Worm (Caenorhabditis elegans) whole organism, L1 larva: ENCODE results near the gene F41E6.7.

Source experiments
- aly-2 ChIP-seq: fragments of 150-350 bp; optimal IDR thresholded peaks from 2 replicates; lab custom pipeline; 2014; ENCODE audit warnings: missing biosample characterization, missing genetic modification characterization
- blmp-1 ChIP-seq: fragments of 150-350 bp; optimal IDR thresholded peaks from 2 replicates; lab custom pipeline; 2014; ENCODE audit warnings: missing biosample characterization, missing genetic modification characterization
- ceh-82 ChIP-seq, 3 experiments: fragments of 150-350 bp in 1 of 3; sonication (generic microtip) in 2 of 3; optimal IDR thresholded peaks; 2 replicates each; lab custom pipeline; 2014 to 2017; ENCODE audit warnings: missing biosample characterization in 3 of 3, missing genetic modification characterization in 3 of 3
- ceh-88 ChIP-seq: fragments of 200-800 bp; sonication (Bioruptor generic); IDR thresholded peaks from 2 replicates; pipeline ENCODE4 v1.3.6; 2022; ENCODE audit warnings: missing genetic modification characterization, missing compliant biosample characterization
- ces-1 ChIP-seq: fragments of 150-350 bp; optimal IDR thresholded peaks from 2 replicates; lab custom pipeline; 2014; ENCODE audit warnings: missing biosample characterization, missing genetic modification reagents, missing genetic modification characterization
- efl-1 ChIP-seq, 4 experiments: fragments of 150-350 bp; optimal IDR thresholded peaks in 3 of 4; peaks in 1 of 4; 1 replicate in 1 of 4; 2 replicates in 3 of 4; lab custom pipeline; 2014; ENCODE audit warnings: missing biosample characterization in 2 of 4, missing genetic modification characterization in 2 of 4, missing genetic modification reagents in 2 of 4
- elt-2 ChIP-seq: sonication (generic microtip); optimal IDR thresholded peaks from 2 replicates; lab custom pipeline; 2016; ENCODE audit warnings: missing genetic modification characterization, mild to moderate bottlenecking, inconsistent platforms, missing compliant biosample characterization, missing genetic modification reagents
- elt-3 ChIP-seq, 6 experiments: fragments of 150-350 bp in 1 of 6; sonication (generic microtip); optimal IDR thresholded peaks; 2 replicates each; lab custom pipeline; 2017 to 2018; ENCODE audit warnings: missing biosample characterization in 6 of 6, missing genetic modification characterization in 6 of 6, inconsistent platforms in 1 of 6
- ets-5 ChIP-seq: fragments of 200-800 bp; sonication (Bioruptor generic); IDR thresholded peaks from 2 replicates; pipeline ENCODE4 v1.3.6; 2022; ENCODE audit warnings: missing genetic modification characterization, missing compliant biosample characterization
- fkh-10 ChIP-seq: sonication (generic microtip); optimal IDR thresholded peaks from 2 replicates; lab custom pipeline; 2017; ENCODE audit warnings: missing biosample characterization, missing genetic modification reagents, missing genetic modification characterization
- fkh-4 ChIP-seq: sonication (generic microtip); optimal IDR thresholded peaks from 2 replicates; lab custom pipeline; 2016; ENCODE audit warnings: missing compliant biosample characterization, missing genetic modification characterization, borderline replicate concordance
- fos-1 ChIP-seq: fragments of 150-350 bp; optimal IDR thresholded peaks from 2 replicates; lab custom pipeline; 2014; ENCODE audit warnings: missing biosample characterization, missing genetic modification characterization
- hlh-17 ChIP-seq: fragments of 200-800 bp; sonication (Bioruptor generic); optimal IDR thresholded peaks from 2 replicates; lab custom pipeline; 2018; ENCODE audit warnings: missing genetic modification characterization, mild to moderate bottlenecking, missing compliant biosample characterization, moderate library complexity, borderline replicate concordance
- isw-1 ChIP-seq: fragments of 200-800 bp; sonication (Bioruptor generic); IDR thresholded peaks from 2 replicates; pipeline ENCODE4 v1.3.6; 2022; ENCODE audit warnings: missing genetic modification characterization, missing compliant biosample characterization
- jun-1 ChIP-seq: fragments of 150-350 bp; optimal IDR thresholded peaks from 2 replicates; lab custom pipeline; 2014; ENCODE audit warnings: missing biosample characterization, missing genetic modification reagents, missing genetic modification characterization
- lin-14 ChIP-seq: fragments of 200-800 bp; sonication (Bioruptor generic); optimal IDR thresholded peaks from 2 replicates; lab custom pipeline; 2018; ENCODE audit warnings: mild to moderate bottlenecking, missing genetic modification characterization, moderate library complexity, missing compliant biosample characterization
- lin-15B ChIP-seq: fragments of 150-350 bp; sonication (generic microtip); optimal IDR thresholded peaks from 3 replicates; lab custom pipeline; 2014; ENCODE audit warnings: missing biosample characterization, missing genetic modification characterization
- lin-35 ChIP-seq, 2 experiments: fragments of 150-350 bp; optimal IDR thresholded peaks; 2 replicates each; lab custom pipeline; 2014; ENCODE audit warnings: missing biosample characterization in 2 of 2, missing genetic modification characterization in 2 of 2, missing genetic modification reagents in 2 of 2
- mdl-1 ChIP-seq, 2 experiments: fragments of 150-350 bp; optimal IDR thresholded peaks; 2 replicates each; lab custom pipeline; 2014 to 2017; ENCODE audit warnings: missing biosample characterization in 2 of 2, missing genetic modification characterization in 2 of 2, inconsistent platforms in 1 of 2
- mef-2 ChIP-seq: fragments of 150-350 bp; optimal IDR thresholded peaks from 2 replicates; lab custom pipeline; 2014; ENCODE audit warnings: missing biosample characterization, missing genetic modification characterization
- nhr-12 ChIP-seq: sonication (generic microtip); optimal IDR thresholded peaks from 2 replicates; lab custom pipeline; 2017; ENCODE audit warnings: missing biosample characterization, missing genetic modification characterization
- nhr-28 ChIP-seq: fragments of 150-350 bp; optimal IDR thresholded peaks from 2 replicates; lab custom pipeline; 2014; ENCODE audit warnings: missing biosample characterization, missing genetic modification characterization
- nhr-71 ChIP-seq: sonication (generic microtip); optimal IDR thresholded peaks from 2 replicates; lab custom pipeline; 2016; ENCODE audit warnings: mild to moderate bottlenecking, missing genetic modification characterization, moderate library complexity, missing compliant biosample characterization
- nhr-77 ChIP-seq: fragments of 150-350 bp; optimal IDR thresholded peaks from 2 replicates; lab custom pipeline; 2014; ENCODE audit warnings: missing biosample characterization, missing genetic modification characterization
- nhr-84 ChIP-seq: sonication (generic microtip); optimal IDR thresholded peaks from 2 replicates; lab custom pipeline; 2017; ENCODE audit warnings: missing biosample characterization, missing genetic modification characterization
- nhr-85 ChIP-seq: sonication (generic microtip); peaks from one replicate; lab custom pipeline; 2016; ENCODE audit warnings: missing genetic modification characterization, inconsistent platforms, missing compliant biosample characterization
- nhr-90 ChIP-seq: sonication (generic microtip); optimal IDR thresholded peaks from 2 replicates; lab custom pipeline; 2016; ENCODE audit warnings: mild to moderate bottlenecking, missing genetic modification characterization, missing compliant biosample characterization; ENCODE audit not compliant: poor library complexity
- pqm-1 ChIP-seq: sonication (generic microtip); optimal IDR thresholded peaks from 3 replicates; lab custom pipeline; 2017; ENCODE audit warnings: missing biosample characterization, missing genetic modification characterization
- tbx-2 ChIP-seq: sonication (generic microtip); optimal IDR thresholded peaks from 2 replicates; lab custom pipeline; 2016; ENCODE audit warnings: missing genetic modification characterization, missing compliant biosample characterization
- unc-30 ChIP-seq: sonication (generic microtip); optimal IDR thresholded peaks from 2 replicates; lab custom pipeline; 2017; ENCODE audit warnings: missing biosample characterization, missing genetic modification characterization
- vab-15 ChIP-seq: sonication (generic microtip); optimal IDR thresholded peaks from 2 replicates; lab custom pipeline; 2017; ENCODE audit warnings: missing genotype, mild to moderate bottlenecking, missing genetic modification characterization, missing compliant biosample characterization
- xbp-1 ChIP-seq: sonication (generic microtip); optimal IDR thresholded peaks from 2 replicates; lab custom pipeline; 2016; ENCODE audit warnings: missing genetic modification characterization, missing compliant biosample characterization
- zag-1 ChIP-seq: fragments of 150-350 bp; optimal IDR thresholded peaks from 2 replicates; lab custom pipeline; 2014; ENCODE audit warnings: missing biosample characterization, missing genetic modification characterization
- ztf-11 ChIP-seq, 2 experiments: sonication (generic microtip); optimal IDR thresholded peaks; 2 replicates each; lab custom pipeline; 2016 to 2017; ENCODE audit warnings: missing genetic modification characterization in 2 of 2, missing biosample characterization in 1 of 2, missing compliant biosample characterization in 1 of 2
- ztf-4 ChIP-seq: fragments of 150-350 bp; optimal IDR thresholded peaks from 2 replicates; lab custom pipeline; 2014; ENCODE audit warnings: missing biosample characterization, missing genetic modification characterization

The F41E6.7 gene

DNA sequence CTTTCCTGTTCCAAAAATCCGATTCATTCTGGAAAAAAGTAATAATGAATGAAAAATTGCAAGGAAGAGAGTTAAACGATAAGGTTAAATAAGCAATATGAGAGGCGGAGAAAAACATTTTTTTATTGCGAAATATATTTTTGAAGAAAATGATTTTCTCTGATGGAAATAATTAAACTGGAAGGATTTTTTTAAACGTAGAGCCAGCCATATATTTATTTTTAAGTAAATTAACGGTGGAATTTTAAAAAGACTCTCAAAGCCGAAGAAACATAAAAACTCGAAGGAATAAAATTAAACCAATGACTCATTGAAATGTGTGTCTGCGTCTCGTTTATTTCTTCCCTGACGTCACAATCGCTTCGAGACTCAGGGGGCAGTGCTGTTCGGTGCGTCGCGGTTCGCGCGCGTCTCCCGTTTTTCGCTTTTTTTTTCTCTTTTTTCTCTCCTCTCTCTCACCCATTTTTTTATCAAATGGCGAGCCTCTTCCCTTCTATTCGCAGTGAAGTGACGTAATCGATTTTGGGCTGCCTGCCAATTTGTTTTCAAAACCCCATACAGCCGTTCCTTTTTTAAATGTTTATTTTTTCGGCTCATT, 7.1 kb upstream of the F41E6.7 start, which contains the start of gene vps-60 (continued):
- TF ChIP-seq nhr-12 (tag; lab: Kevin White, UChicago) (no peak), ztf-11 (tag; optimal IDR thresholded peaks at IDR 0.05; lab: Kevin White, UChicago) (peak in 1 of 2 experiments; percentile 46)

DNA sequence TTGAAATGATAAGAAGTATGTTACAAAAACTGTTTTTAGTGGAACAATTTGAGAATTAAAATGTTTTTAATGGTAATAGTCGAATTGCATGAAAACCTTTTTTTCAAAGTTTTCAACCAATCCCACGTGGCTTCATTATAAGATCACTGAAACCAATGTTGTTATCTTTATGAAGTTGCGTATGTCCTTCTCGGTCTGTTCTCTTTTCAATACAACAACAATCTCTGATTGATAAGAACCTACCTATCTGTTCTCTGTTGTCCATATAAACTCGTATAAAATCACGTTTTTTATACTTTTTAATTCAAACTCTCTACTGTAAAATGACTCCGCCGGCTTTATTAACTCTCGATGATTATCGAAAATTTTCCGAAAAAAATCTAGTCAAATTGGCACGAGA, 4.2 kb upstream of the F41E6.7 start, which contains the start of gene F41E6.5:
Gene F41E6.5 (plus strand): TSS at position 209 of the 400 bp plus-strand sequence.
- TF ChIP-seq lin-35 (GFP tag; optimal IDR thresholded peaks at IDR 0.05; lab: Kevin White, UChicago): peak in 1 of 2 experiments; percentile 26
- TF ChIP-seq nhr-85 (tag; lab: Kevin White, UChicago): peak; percentile 66
- TF ChIP-seq nhr-71: peak; percentile 2
- TF ChIP-seq elt-2 (tag; lab: Kevin White, UChicago): peak; percentile 41
- TF ChIP-seq blmp-1 (tag; lab: Kevin White, UChicago): peak; percentile 23
- TF ChIP-seq elt-3 (tag; optimal IDR thresholded peaks at IDR 0.05; lab: Kevin White, UChicago): peak in 3 of 6 experiments; percentile 12 to 91 (median 24)
- TF ChIP-seq mdl-1 (tag; optimal IDR thresholded peaks at IDR 0.05; lab: Kevin White, UChicago): peak in 1 of 2 experiments; percentile 4
- no peak for TF ChIP-seq fkh-4 (tag; lab: Kevin White, UChicago)
- no peak for TF ChIP-seq unc-30 (tag; lab: Kevin White, UChicago)
- TF ChIP-seq aly-2: no peak
- TF ChIP-seq fos-1 (tag; lab: Kevin White, UChicago): no peak
- TF ChIP-seq lin-14 (GFP tag; lab: Kevin White, UChicago): peak; percentile 8

DNA sequence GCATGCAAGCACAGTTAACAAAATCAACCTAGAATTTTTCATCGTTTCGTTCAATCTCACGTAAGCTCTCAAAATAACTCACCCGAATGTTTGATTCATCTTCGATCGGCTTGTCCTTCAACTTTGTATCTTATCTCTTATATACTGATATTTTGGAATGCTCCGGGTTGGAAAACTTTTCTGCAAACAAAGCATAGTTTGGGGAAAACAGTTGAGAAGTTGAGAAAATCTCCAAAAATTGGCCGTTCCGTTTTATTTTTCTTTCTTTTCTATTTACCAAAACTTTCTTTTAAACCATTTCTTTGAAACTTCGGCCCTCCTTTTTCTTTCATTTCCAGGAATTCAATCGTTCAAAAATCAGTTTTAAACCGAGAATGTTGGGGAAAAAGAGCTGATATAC, 3.5 kb upstream of the F41E6.7 start, which contains the start of gene F41E6.15:
Gene F41E6.15 (minus strand): TSS at position 101 of the 400 bp plus-strand sequence.
- TF ChIP-seq nhr-28 (tag; lab: Kevin White, UChicago): no peak
- TF ChIP-seq xbp-1 (tag; lab: Kevin White, UChicago): no peak
- TF ChIP-seq ztf-4: no peak
- TF ChIP-seq efl-1 (optimal IDR thresholded peaks at IDR 0.05; lab: Kevin White, UChicago): no peak
- TF ChIP-seq efl-1 (GFP tag; optimal IDR thresholded peaks at IDR 0.05 in 1 of 2; lab: Kevin White, UChicago): no peak
- no peak for TF ChIP-seq vab-15 (tag; lab: Kevin White, UChicago)
- TF ChIP-seq fkh-10 (GFP tag; lab: Kevin White, UChicago): no peak
- no peak for TF ChIP-seq isw-1 (GFP tag; lab: Robert Waterston, UW)
- TF ChIP-seq nhr-90 (tag; lab: Kevin White, UChicago): no peak
- no peak for TF ChIP-seq tbx-2 (tag; lab: Kevin White, UChicago)
- TF ChIP-seq elt-2 (tag; lab: Kevin White, UChicago): no peak
- no peak for TF ChIP-seq jun-1
- TF ChIP-seq fos-1 (tag; lab: Kevin White, UChicago): no peak
- no peak for TF ChIP-seq mef-2 (tag; lab: Kevin White, UChicago)
- TF ChIP-seq zag-1 (tag; lab: Kevin White, UChicago): no peak
- no peak for TF ChIP-seq ceh-88 (GFP tag; lab: Robert Waterston, UW)

DNA sequence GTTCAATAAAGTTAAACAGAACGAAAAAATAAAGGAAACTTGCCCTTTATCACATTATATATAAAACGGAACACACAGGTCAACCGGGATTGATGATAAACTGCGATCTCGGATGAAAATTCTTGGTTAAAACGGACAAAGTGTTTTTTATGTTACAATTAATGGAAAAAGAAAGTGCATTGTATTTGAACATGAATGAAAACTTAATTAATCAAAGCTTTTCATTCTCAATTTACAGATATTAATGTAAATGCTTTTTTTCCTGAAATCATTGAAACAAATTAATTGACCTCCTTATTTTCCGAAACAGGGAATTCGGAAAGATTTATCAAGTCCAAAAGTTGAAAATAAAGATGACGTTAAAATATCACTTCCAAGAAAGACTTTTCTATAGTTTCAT, 2.3 kb upstream of the F41E6.7 start, which contains the start of gene F41E6.8:
Gene F41E6.8 (minus strand): TSS at position 101 of the 400 bp plus-strand sequence.
- TF ChIP-seq fkh-4 (tag; lab: Kevin White, UChicago) (no peak), nhr-77 (tag; lab: Kevin White, UChicago) (no peak), hlh-17 (GFP tag; lab: Kevin White, UChicago) (no peak), nhr-84 (tag; lab: Kevin White, UChicago) (no peak), mef-2 (tag; lab: Kevin White, UChicago) (no peak), ceh-82 (tag; optimal IDR thresholded peaks at IDR 0.05; lab: Kevin White, UChicago) (no peak), nhr-28 (tag; lab: Kevin White, UChicago) (no peak), ets-5 (GFP tag; lab: Robert Waterston, UW) (no peak), lin-15B (tag; lab: Kevin White, UChicago) (no peak), ces-1 (GFP tag; lab: Kevin White, UChicago) (no peak), elt-2 (tag; lab: Kevin White, UChicago) (no peak), pqm-1 (tag; lab: Kevin White, UChicago) (no peak), ceh-88 (GFP tag; lab: Robert Waterston, UW) (no peak)
